Worm (Caenorhabditis elegans): ENCODE data around the gene gei-14.

DNA sequence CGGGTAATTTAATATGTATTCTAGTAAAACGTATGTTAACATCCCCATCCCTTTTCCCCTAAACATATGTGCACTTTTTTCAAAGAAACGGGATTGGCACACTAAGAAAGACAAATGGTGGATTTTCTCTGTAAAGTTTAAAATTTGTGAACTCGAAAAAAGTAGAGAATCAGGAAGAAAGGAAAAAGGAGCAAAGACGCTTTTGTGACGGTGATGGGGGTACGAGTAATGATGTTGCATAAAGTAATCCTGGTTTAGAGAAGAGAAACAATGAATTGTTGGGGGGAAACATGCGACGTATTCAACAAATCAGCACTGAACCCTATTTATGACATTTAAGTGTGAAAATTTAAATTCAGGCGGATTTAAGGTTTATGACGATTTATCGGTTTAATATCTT, 35.5 kb upstream of the gei-14 start:
- TF ChIP-seq ama-1 (optimal IDR thresholded peaks at IDR 0.05) (no peak), aly-1 (tag; optimal IDR thresholded peaks at IDR 0.05) (no peak), hmg-4 (GFP tag; optimal IDR thresholded peaks at IDR 0.05) (no peak), F13C5.2 (tag; optimal IDR thresholded peaks at IDR 0.05) (no peak), flt-1 (GFP tag; IDR thresholded peaks at IDR 0.05) (no peak), tbx-11 (GFP tag; IDR thresholded peaks at IDR 0.05) (no peak), B0310.2 (tag; optimal IDR thresholded peaks at IDR 0.05) (no peak)
